Worm (Caenorhabditis elegans): ENCODE measurements around the gene K02D3.1.

ce11 chrX:13746661-13747365, 40.1 kb downstream of the K02D3.1 start, which contains the start of gene nhr-71:
- no peak for TF ChIP-seq nhr-76 (tag; optimal IDR thresholded peaks at IDR 0.05)
- no peak for TF ChIP-seq elt-1 (tag; optimal IDR thresholded peaks at IDR 0.05)
- TF ChIP-seq eor-1 (tag; optimal IDR thresholded peaks at IDR 0.05) = no peak
- no peak for TF ChIP-seq unc-62 (GFP tag; optimal IDR thresholded peaks at IDR 0.05)
- no peak for TF ChIP-seq elt-2 (tag; optimal IDR thresholded peaks at IDR 0.05)
- TF ChIP-seq ztf-11 (tag; optimal IDR thresholded peaks at IDR 0.05) = no peak
- TF ChIP-seq nhr-11 (tag; optimal IDR thresholded peaks at IDR 0.05) = no peak
- TF ChIP-seq fkh-2 (tag; optimal IDR thresholded peaks at IDR 0.05) = no peak
- no peak for TF ChIP-seq jun-1 (tag; optimal IDR thresholded peaks at IDR 0.05)
- no peak for TF ChIP-seq lsy-12 (tag; optimal IDR thresholded peaks at IDR 0.05)
- TF ChIP-seq ama-1 (optimal IDR thresholded peaks at IDR 0.05) = no peak

Data from whole organism, L3 larva.